Fruit fly (Drosophila melanogaster): ENCODE data around the gene Sfp24Bd.

The Sfp24Bd gene

dm6 chr2L:3695361-3695818 lies 26.5 kb upstream of the Sfp24Bd start, which contains the start of gene CG16713:
CG16713 (minus strand) TSS chr2L:3695411.
- TF ChIP-seq Hr38 (GFP tag; optimal IDR thresholded peaks at IDR 0.05) = no peak
- TF ChIP-seq fkh (GFP tag; optimal IDR thresholded peaks at IDR 0.05) = peak; percentile 11
- peak; percentile 12 for TF ChIP-seq Eip78C (GFP tag)
- no peak for TF ChIP-seq Sox102F (GFP tag; optimal IDR thresholded peaks at IDR 0.05)
- no peak for TF ChIP-seq CG31627 (GFP tag; optimal IDR thresholded peaks at IDR 0.05)
- no peak for TF ChIP-seq CG6276 (GFP tag; optimal IDR thresholded peaks at IDR 0.05)
- TF ChIP-seq Hr39 (GFP tag; optimal IDR thresholded peaks at IDR 0.05) = no peak
- TF ChIP-seq svp (GFP tag) = peak; percentile 83

dm6 chr2L:3694920-3695319 lies 26.0 kb upstream of the Sfp24Bd start, which contains the start of gene CG43165:
CG43165 (minus strand) TSS chr2L:3695020.
- no peak for TF ChIP-seq Lpt (GFP tag; optimal IDR thresholded peaks at IDR 0.05)
- TF ChIP-seq Hr39 (GFP tag; optimal IDR thresholded peaks at IDR 0.05) = no peak
- TF ChIP-seq Ets96B (tag; optimal IDR thresholded peaks at IDR 0.05) = no peak
- no peak for TF ChIP-seq Eip78C (GFP tag)
- no peak for TF ChIP-seq spab (GFP tag; optimal IDR thresholded peaks at IDR 0.05)
- no peak for TF ChIP-seq Met (GFP tag; optimal IDR thresholded peaks at IDR 0.05)
- no peak for TF ChIP-seq Sox14 (GFP tag; optimal IDR thresholded peaks at IDR 0.05)
- TF ChIP-seq CG11294 (GFP tag; IDR thresholded peaks at IDR 0.05) = no peak
- no peak for TF ChIP-seq CG6854 (GFP tag; optimal IDR thresholded peaks at IDR 0.05)
- TF ChIP-seq CG6163 (GFP tag; IDR thresholded peaks at IDR 0.05) = no peak
- TF ChIP-seq pdm3 (GFP tag; optimal IDR thresholded peaks at IDR 0.05) = no peak
- TF ChIP-seq CG10669 (GFP tag; optimal IDR thresholded peaks at IDR 0.05) = no peak
- TF ChIP-seq acj6 (GFP tag; optimal IDR thresholded peaks at IDR 0.05) = no peak
- no peak for TF ChIP-seq CG11902 (GFP tag; optimal IDR thresholded peaks at IDR 0.05)
- no peak for TF ChIP-seq CG4318 (GFP tag; optimal IDR thresholded peaks at IDR 0.05)

- no peak for TF ChIP-seq CG15336 (GFP tag; IDR thresholded peaks at IDR 0.05)
- TF ChIP-seq CG6792 (GFP tag; optimal IDR thresholded peaks at IDR 0.05) = no peak
- TF ChIP-seq CG11294 (GFP tag; IDR thresholded peaks at IDR 0.05) = no peak
- TF ChIP-seq CG3032 (tag; optimal IDR thresholded peaks at IDR 0.05) = no peak
- no peak for TF ChIP-seq CG4318 (GFP tag; optimal IDR thresholded peaks at IDR 0.05)
- TF ChIP-seq Blimp-1 (GFP tag; optimal IDR thresholded peaks at IDR 0.05) = no peak
- TF ChIP-seq CG3919 (GFP tag; optimal IDR thresholded peaks at IDR 0.05) = no peak
- TF ChIP-seq CG9139 (GFP tag; optimal IDR thresholded peaks at IDR 0.05) = no peak
- TF ChIP-seq svp (GFP tag) = no peak
- TF ChIP-seq fd85E (GFP tag; optimal IDR thresholded peaks at IDR 0.05) = no peak
- no peak for TF ChIP-seq lz (GFP tag; optimal IDR thresholded peaks at IDR 0.05)
- no peak for TF ChIP-seq CG11902 (GFP tag; optimal IDR thresholded peaks at IDR 0.05)
- no peak for TF ChIP-seq cyc (GFP tag; optimal IDR thresholded peaks at IDR 0.05)
- no peak for TF ChIP-seq OdsH (GFP tag; optimal IDR thresholded peaks at IDR 0.05)
Observed at dm6 chr2L:3693805-3694204, 24.9 kb upstream of the Sfp24Bd start, which contains the start of gene Acp24A4. Acp24A4 (minus strand) TSS chr2L:3693905.

dm6 chr2L:3693082-3693481 lies 24.1 kb upstream of the Sfp24Bd start, which contains the start of gene CG3513:
CG3513 (minus strand) TSS chr2L:3693182.
- TF ChIP-seq svp (GFP tag) = no peak
- TF ChIP-seq fd85E (GFP tag; optimal IDR thresholded peaks at IDR 0.05) = no peak
- no peak for TF ChIP-seq Eip75B (GFP tag; optimal IDR thresholded peaks at IDR 0.05)
- no peak for TF ChIP-seq CG11294 (GFP tag; IDR thresholded peaks at IDR 0.05)
- TF ChIP-seq Gug (GFP tag; IDR thresholded peaks at IDR 0.05) = no peak
- TF ChIP-seq Hr38 (GFP tag; optimal IDR thresholded peaks at IDR 0.05) = no peak
- TF ChIP-seq Eip93F (GFP tag; optimal IDR thresholded peaks at IDR 0.05) = no peak
- no peak for TF ChIP-seq Sox14 (GFP tag; optimal IDR thresholded peaks at IDR 0.05)
- TF ChIP-seq CG11902 (GFP tag; optimal IDR thresholded peaks at IDR 0.05) = no peak
- no peak for TF ChIP-seq dsx (GFP tag; optimal IDR thresholded peaks at IDR 0.05; ENCODE audit: poor library complexity, severe bottlenecking)
- TF ChIP-seq Met (GFP tag; optimal IDR thresholded peaks at IDR 0.05) = no peak
- no peak for TF ChIP-seq esn (GFP tag; optimal IDR thresholded peaks at IDR 0.05)
- no peak for TF ChIP-seq CG32006 (GFP tag; optimal IDR thresholded peaks at IDR 0.05)
- no peak for TF ChIP-seq CG34406 (GFP tag; optimal IDR thresholded peaks at IDR 0.05)
- TF ChIP-seq Eip78C (GFP tag) = no peak
- no peak for TF ChIP-seq Sox102F (GFP tag; optimal IDR thresholded peaks at IDR 0.05)
- TF ChIP-seq CG16779 (tag; optimal IDR thresholded peaks at IDR 0.05) = no peak
- TF ChIP-seq Ets96B (tag; optimal IDR thresholded peaks at IDR 0.05) = no peak
- TF ChIP-seq Hr39 (GFP tag; optimal IDR thresholded peaks at IDR 0.05) = no peak
